Worm (Caenorhabditis elegans): ENCODE measurements around the gene wrn-1.

The wrn-1 gene

DNA sequence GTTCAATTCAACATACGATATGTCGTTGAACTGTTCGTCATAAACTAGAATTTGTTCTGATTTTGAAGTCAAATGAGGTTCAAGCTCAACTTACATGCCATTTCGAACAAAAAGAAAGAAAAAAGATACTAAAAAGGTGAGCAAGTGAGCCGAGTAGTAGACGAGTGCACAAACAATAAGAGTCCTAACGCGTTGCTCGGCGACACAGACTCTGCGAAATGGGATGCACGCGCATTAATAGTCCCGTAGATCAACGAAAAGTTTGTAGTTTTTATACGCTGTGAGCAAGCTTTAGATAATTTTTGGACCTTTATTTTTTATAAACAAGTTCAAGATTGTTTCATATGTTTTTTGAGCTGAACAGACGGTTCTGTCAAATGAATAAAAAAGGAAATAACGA lies 26.1 kb upstream of the wrn-1 start, which contains the start of gene C56E6.4 (continued):
- TF ChIP-seq ZK185.1 (tag; optimal IDR thresholded peaks at IDR 0.05; ENCODE audit: poor library complexity, severe bottlenecking), result no peak

DNA sequence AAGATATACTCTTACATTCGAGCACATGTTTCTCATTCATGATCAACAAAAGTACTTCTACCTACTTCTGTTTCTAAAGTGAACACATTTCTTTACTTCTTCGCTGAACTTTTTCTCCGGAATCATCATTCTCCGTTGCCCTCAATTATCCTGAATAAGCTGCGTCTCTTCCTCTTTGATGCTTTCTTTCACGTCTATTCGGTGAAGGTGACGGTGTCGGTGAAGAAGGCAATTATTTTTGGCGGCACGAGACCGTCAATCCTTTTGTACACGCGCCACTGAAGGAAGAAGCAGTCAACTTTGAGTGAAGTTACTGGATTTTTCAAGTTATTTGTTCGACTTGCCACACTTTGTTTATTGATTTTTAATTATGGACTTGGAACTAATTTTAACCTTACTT lies 23.2 kb upstream of the wrn-1 start, which contains the start of gene abch-1:
Gene abch-1 (minus strand): TSS at position 101 of the 400 bp plus-strand sequence.
- TF ChIP-seq nhr-120 (GFP tag; IDR thresholded peaks at IDR 0.05), result no peak
- TF ChIP-seq rpc-1 (optimal IDR thresholded peaks at IDR 0.05), result no peak
- TF ChIP-seq rpc-1 (tag; optimal IDR thresholded peaks at IDR 0.05), result no peak
- TF ChIP-seq madf-10 (tag; optimal IDR thresholded peaks at IDR 0.05), result no peak
- no peak for TF ChIP-seq F39B2.1 (GFP tag; IDR thresholded peaks at IDR 0.05)
- TF ChIP-seq sdz-38 (tag; optimal IDR thresholded peaks at IDR 0.05), result no peak
- no peak for TF ChIP-seq F22D6.2 (tag; optimal IDR thresholded peaks at IDR 0.05)
- TF ChIP-seq Y53F4B.3 (GFP tag; IDR thresholded peaks at IDR 0.05), result no peak
- no peak for TF ChIP-seq ZK185.1 (tag; optimal IDR thresholded peaks at IDR 0.05; ENCODE audit: poor library complexity, severe bottlenecking)
- TF ChIP-seq F49E8.2 (tag; optimal IDR thresholded peaks at IDR 0.05; ENCODE audit: insufficient read depth), result no peak
- no peak for TF ChIP-seq ceh-100 (GFP tag; IDR thresholded peaks at IDR 0.05)
- no peak for TF ChIP-seq ama-1 (optimal IDR thresholded peaks at IDR 0.05)
- TF ChIP-seq ama-1 (GFP tag; optimal IDR thresholded peaks at IDR 0.05), result no peak
- TF ChIP-seq F23B12.7 (tag; optimal IDR thresholded peaks at IDR 0.05; ENCODE audit: insufficient read depth), result no peak

DNA sequence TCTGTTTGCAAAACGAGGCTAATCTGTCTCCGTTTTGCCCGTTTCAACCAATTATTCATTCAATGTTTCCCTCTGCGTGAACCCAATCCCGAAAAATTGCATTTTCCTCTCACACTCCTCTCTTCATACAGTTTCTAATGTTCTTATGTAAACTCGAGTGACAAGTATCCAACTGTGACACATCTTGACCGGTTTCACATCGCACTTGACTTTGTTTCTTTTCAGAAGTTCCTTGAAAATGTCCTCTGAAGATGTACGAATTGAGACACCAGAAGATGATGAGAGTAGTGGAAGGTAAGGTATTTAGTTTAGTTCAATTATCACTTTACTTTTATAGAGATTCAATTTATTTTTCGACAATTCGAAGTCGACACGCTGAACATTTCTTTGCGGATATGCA lies 22.8 kb upstream of the wrn-1 start, which contains the start of gene abcx-1:
Gene abcx-1 (plus strand): TSS at position 224 of the 400 bp plus-strand sequence.
- TF ChIP-seq nhr-27 (tag; optimal IDR thresholded peaks at IDR 0.05) (no peak), snpc-4 (GFP tag; optimal IDR thresholded peaks at IDR 0.05) (no peak), snpc-4 (tag; optimal IDR thresholded peaks at IDR 0.05) (no peak), ztf-28 (GFP tag; IDR thresholded peaks at IDR 0.05) (no peak), akir-1 (GFP tag; optimal IDR thresholded peaks at IDR 0.05) (no peak), egl-44 (GFP tag; IDR thresholded peaks at IDR 0.05) (no peak), F22D6.2 (tag; optimal IDR thresholded peaks at IDR 0.05) (no peak), efl-1 (GFP tag; optimal IDR thresholded peaks at IDR 0.05) (no peak), lin-26 (GFP tag; IDR thresholded peaks at IDR 0.05) (no peak), B0035.1 (tag; optimal IDR thresholded peaks at IDR 0.05) (no peak), Y67H2A.10 (GFP tag; conservative IDR thresholded peaks at IDR 0.05) (no peak), lin-40 (tag; optimal IDR thresholded peaks at IDR 0.05) (no peak), dpff-1 (tag; optimal IDR thresholded peaks at IDR 0.05) (no peak), madf-10 (tag; optimal IDR thresholded peaks at IDR 0.05) (no peak), C06A6.2 (GFP tag; conservative IDR thresholded peaks at IDR 0.05) (no peak), F57A8.1 (GFP tag; optimal IDR thresholded peaks at IDR 0.05) (no peak)

DNA sequence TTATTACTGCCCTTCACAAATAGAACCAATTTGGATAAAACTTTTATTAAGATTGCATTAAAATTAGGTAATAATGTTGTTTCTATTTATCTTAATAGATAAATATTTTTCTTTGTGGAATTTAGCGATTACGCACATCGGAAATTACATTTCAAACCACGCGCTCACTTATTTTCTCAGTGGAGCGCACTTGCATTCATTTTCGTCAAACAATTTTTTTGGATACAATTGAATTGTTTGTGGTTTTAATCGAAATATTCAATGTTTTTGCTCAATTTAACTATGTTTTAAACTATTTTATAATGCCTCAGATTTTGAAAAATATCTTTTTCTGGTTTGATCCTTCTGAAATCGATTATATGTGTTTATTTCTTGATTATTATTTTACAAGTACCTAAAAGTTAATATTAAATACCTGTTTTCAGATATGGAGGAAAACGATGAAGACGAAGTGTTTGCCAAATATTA lies 18.8 kb upstream of the wrn-1 start, which contains the start of gene utp-20:
Gene utp-20 (plus strand): TSS at position 418 of the 468 bp plus-strand sequence.
- TF ChIP-seq mcd-1 (GFP tag; IDR thresholded peaks at IDR 0.05) (peak; percentile 93), let-526 (GFP tag; IDR thresholded peaks at IDR 0.05) (no peak), lin-54 (GFP tag; optimal IDR thresholded peaks at IDR 0.05) (peak; percentile 83), B0019.2 (GFP tag; conservative IDR thresholded peaks at IDR 0.05) (no peak), lsl-1 (GFP tag; optimal IDR thresholded peaks at IDR 0.05) (peak; percentile 28), dpl-1 (GFP tag; optimal IDR thresholded peaks at IDR 0.05) (peak; percentile 59), F23B12.7 (tag; optimal IDR thresholded peaks at IDR 0.05; ENCODE audit: insufficient read depth) (peak; percentile 95), lin-35 (GFP tag; optimal IDR thresholded peaks at IDR 0.05) (peak in 1 of 3 experiments; percentile 79), efl-1 (GFP tag; optimal IDR thresholded peaks at IDR 0.05) (peak; percentile 70), zfh-2 (GFP tag; conservative IDR thresholded peaks at IDR 0.05) (no peak)

Data from whole organism, young adult.